Fruit fly (Drosophila melanogaster) whole organism, embryonic: ENCODE data around the gene Desat2.
A peak's percentile ranks its signal among the peaks of the same experiment; 100 is the strongest.

Experiments used
- Awh ChIP-seq: fragments of 200-800 bp; sonication (Bioruptor generic); IDR thresholded peaks from 2 replicates; pipeline ENCODE4, ENCODE4 v1.3.6; 2022; ENCODE audit warnings: missing biosample characterization, missing genetic modification characterization
- CG10979 ChIP-seq: fragments of 200-800 bp; sonication (Bioruptor generic); optimal IDR thresholded peaks from 2 replicates; lab custom pipeline; 2018; ENCODE audit warnings: missing biosample characterization, mild to moderate bottlenecking, missing genetic modification characterization, moderate library complexity
- CG11695 ChIP-seq: fragments of 200-800 bp; sonication (Bioruptor generic); IDR thresholded peaks from 3 replicates; pipeline ENCODE4 v1.3.6; 2022; ENCODE audit warnings: missing biosample characterization, missing genetic modification characterization
- CG12219 ChIP-seq: fragments of 200-800 bp; sonication (Bioruptor generic); optimal IDR thresholded peaks from 3 replicates; lab custom pipeline; 2018; ENCODE audit warnings: missing biosample characterization, mild to moderate bottlenecking, missing genetic modification characterization
- CG1233 ChIP-seq: fragments of 200-800 bp; sonication (Bioruptor generic); optimal IDR thresholded peaks from 4 replicates; lab custom pipeline; 2018; ENCODE audit warnings: missing biosample characterization, mild to moderate bottlenecking, missing genetic modification characterization
- CG13775 ChIP-seq: fragments of 200-800 bp; sonication (Bioruptor generic); optimal IDR thresholded peaks from 3 replicates; lab custom pipeline; 2017; ENCODE audit warnings: missing biosample characterization, mild to moderate bottlenecking, missing genetic modification characterization
- CG14860 ChIP-seq: fragments of 200-800 bp; sonication (Bioruptor generic); IDR thresholded peaks from 3 replicates; pipeline ENCODE4 v1.3.6; 2022; ENCODE audit warnings: missing biosample characterization, missing genetic modification characterization; ENCODE audit not compliant: partially characterized antibody
- CG1529 ChIP-seq: fragments of 200-800 bp; sonication (Bioruptor generic); optimal IDR thresholded peaks from 3 replicates; lab custom pipeline; 2018; ENCODE audit warnings: missing biosample characterization, missing genetic modification characterization
- CG15601 ChIP-seq: fragments of 200-800 bp; sonication (Bioruptor generic); optimal IDR thresholded peaks from 3 replicates; lab custom pipeline; 2019; ENCODE audit warnings: missing biosample characterization, mild to moderate bottlenecking, missing genetic modification characterization, moderate library complexity
- CG1647 ChIP-seq: fragments of 200-800 bp; sonication (Bioruptor generic); optimal IDR thresholded peaks from 3 replicates; lab custom pipeline; 2016; ENCODE audit warnings: missing biosample characterization, missing genetic modification characterization
- CG17361 ChIP-seq: fragments of 200-800 bp; sonication (Bioruptor generic); IDR thresholded peaks from 3 replicates; pipeline ENCODE4 v1.3.6; 2022; ENCODE audit warnings: missing biosample characterization, missing genetic modification characterization
- CG17385 ChIP-seq: fragments of 200-800 bp; sonication (Bioruptor generic); optimal IDR thresholded peaks from 3 replicates; lab custom pipeline; 2018; ENCODE audit warnings: missing biosample characterization, mild to moderate bottlenecking, missing genetic modification characterization
- CG17829 ChIP-seq: fragments of 200-800 bp; optimal IDR thresholded peaks from 2 replicates; lab custom pipeline; 2019; ENCODE audit warnings: missing biosample characterization, mild to moderate bottlenecking, missing genetic modification characterization, moderate library complexity
- CG2120 ChIP-seq: fragments of 200-800 bp; sonication (Bioruptor generic); optimal IDR thresholded peaks from 3 replicates; lab custom pipeline; 2016; ENCODE audit warnings: missing biosample characterization, missing genetic modification characterization
- CG34376 ChIP-seq: fragments of 200-800 bp; sonication (Bioruptor generic); optimal IDR thresholded peaks from 2 replicates; lab custom pipeline; 2018; ENCODE audit warnings: missing biosample characterization, mild to moderate bottlenecking, missing genetic modification characterization
- CG9437 ChIP-seq: fragments of 200-800 bp; sonication (Bioruptor generic); optimal IDR thresholded peaks from 2 replicates; lab custom pipeline; 2018; ENCODE audit warnings: missing biosample characterization, mild to moderate bottlenecking, missing genetic modification characterization
- CTCF ChIP-seq: fragments of 200-800 bp; sonication (Bioruptor generic); optimal IDR thresholded peaks from 2 replicates; lab custom pipeline; 2017; ENCODE audit warnings: missing biosample characterization, mild to moderate bottlenecking, missing genetic modification characterization, moderate library complexity
- CkIIα-i1 ChIP-seq: fragments of 200-800 bp; sonication (Bioruptor generic); IDR thresholded peaks from 2 replicates; pipeline ENCODE4 v1.3.6; 2022; ENCODE audit warnings: missing biosample characterization, missing genetic modification characterization
- CoRest ChIP-seq: fragments of 200-800 bp; sonication (Bioruptor generic); optimal IDR thresholded peaks from 3 replicates; lab custom pipeline; 2018; ENCODE audit warnings: missing biosample characterization, mild to moderate bottlenecking, missing genetic modification characterization, moderate library complexity
- Dref ChIP-seq: fragments of 200-800 bp; sonication (Bioruptor generic); IDR thresholded peaks from 2 replicates; pipeline ENCODE4 v1.3.6; 2022; ENCODE audit warnings: missing biosample characterization, missing genetic modification characterization
- Ets97D ChIP-seq: fragments of 200-800 bp; sonication (Bioruptor generic); optimal IDR thresholded peaks from 3 replicates; lab custom pipeline; 2016; ENCODE audit warnings: missing biosample characterization, missing genetic modification characterization
- Fer1 ChIP-seq: fragments of 200-800 bp; sonication (Bioruptor generic); optimal IDR thresholded peaks from 2 replicates; lab custom pipeline; 2017; ENCODE audit warnings: missing biosample characterization, mild to moderate bottlenecking, missing genetic modification characterization
- Fer3 ChIP-seq: fragments of 200-800 bp; sonication (Bioruptor generic); optimal IDR thresholded peaks from 2 replicates; lab custom pipeline; 2018; ENCODE audit warnings: missing biosample characterization, mild to moderate bottlenecking, missing genetic modification characterization, moderate library complexity
- HLH4C ChIP-seq: fragments of 200-800 bp; sonication (Bioruptor generic); IDR thresholded peaks from 3 replicates; pipeline ENCODE4 v1.3.6; 2022; ENCODE audit warnings: missing biosample characterization, missing genetic modification characterization; ENCODE audit not compliant: partially characterized antibody
- Hand ChIP-seq: fragments of 200-800 bp; sonication (Bioruptor generic); optimal IDR thresholded peaks from 2 replicates; lab custom pipeline; 2017; ENCODE audit warnings: mild to moderate bottlenecking, missing biosample characterization, missing genetic modification reagents, missing genetic modification characterization
- Kr ChIP-seq: fragments of 200-800 bp; sonication (Bioruptor generic); optimal IDR thresholded peaks from 2 replicates; lab custom pipeline; 2017; ENCODE audit warnings: missing biosample characterization, mild to moderate bottlenecking, missing genetic modification characterization
- Med ChIP-seq: fragments of 200-800 bp; sonication (Bioruptor generic); peaks from one replicate; lab custom pipeline; 2016; ENCODE audit warnings: missing biosample characterization, missing genetic modification characterization, mild to moderate bottlenecking, inconsistent platforms, moderate library complexity
- NC2α ChIP-seq: fragments of 200-800 bp; sonication (Bioruptor generic); optimal IDR thresholded peaks from 2 replicates; lab custom pipeline; 2016; ENCODE audit warnings: missing biosample characterization, missing genetic modification characterization
- NFAT ChIP-seq: fragments of 200-800 bp; sonication (Bioruptor generic); IDR thresholded peaks from 2 replicates; pipeline ENCODE4 v1.3.6; 2022; ENCODE audit warnings: missing biosample characterization, missing genetic modification characterization
- Nf-YB ChIP-seq: fragments of 200-800 bp; sonication (Bioruptor generic); optimal IDR thresholded peaks from 3 replicates; lab custom pipeline; 2019; ENCODE audit warnings: missing biosample characterization, mild to moderate bottlenecking, missing genetic modification characterization, moderate library complexity
- Pdp1 ChIP-seq, 2 experiments: fragments of 200-800 bp; sonication (Bioruptor generic); optimal IDR thresholded peaks; 3 replicates each; lab custom pipeline; 2016; ENCODE audit warnings: missing biosample characterization in 2 of 2, missing genetic modification characterization in 2 of 2, mild to moderate bottlenecking in 1 of 2, moderate library complexity in 1 of 2
- Rfx ChIP-seq: fragments of 200-800 bp; sonication (Bioruptor generic); IDR thresholded peaks from 2 replicates; pipeline ENCODE4 v1.3.6; 2022; ENCODE audit warnings: missing biosample characterization, missing genetic modification characterization
- Sox100B ChIP-seq: fragments of 200-800 bp; sonication (Bioruptor generic); optimal IDR thresholded peaks from 3 replicates; lab custom pipeline; 2018; ENCODE audit warnings: missing biosample characterization, mild to moderate bottlenecking, missing genetic modification characterization
- Sox102F ChIP-seq: fragments of 200-800 bp; sonication (Bioruptor generic); optimal IDR thresholded peaks from 2 replicates; lab custom pipeline; 2018; ENCODE audit warnings: missing biosample characterization, mild to moderate bottlenecking, missing genetic modification characterization, moderate library complexity
- Stat92E ChIP-seq, 3 experiments: fragments of >200 bp in 2 of 3; fragments of 200-800 bp in 1 of 3; sonication (Bioruptor generic) in 1 of 3; optimal IDR thresholded peaks; 2 replicates each; lab custom pipeline; 2017 to 2019; ENCODE audit warnings: missing biosample characterization in 3 of 3, missing genetic modification characterization in 3 of 3, mild to moderate bottlenecking in 1 of 3, moderate library complexity in 1 of 3
- ara ChIP-seq: fragments of 200-800 bp; sonication (Bioruptor generic); IDR thresholded peaks from 2 replicates; pipeline ENCODE4 v1.3.6; 2022; ENCODE audit warnings: missing biosample characterization, missing genetic modification characterization
- btn ChIP-seq: fragments of 200-800 bp; sonication (Bioruptor generic); optimal IDR thresholded peaks from 2 replicates; lab custom pipeline; 2016; ENCODE audit warnings: missing biosample characterization, missing genetic modification characterization
- chm ChIP-seq: fragments of 200-800 bp; sonication (Bioruptor generic); IDR thresholded peaks from 2 replicates; pipeline ENCODE4 v1.3.6; 2022; ENCODE audit warnings: missing biosample characterization, missing genetic modification characterization
- dysf ChIP-seq: fragments of 200-800 bp; sonication (Bioruptor generic); IDR thresholded peaks from 3 replicates; pipeline ENCODE4 v1.3.6; 2022; ENCODE audit warnings: missing biosample characterization, missing genetic modification characterization
- ems ChIP-seq: fragments of 200-800 bp; sonication (Bioruptor generic); optimal IDR thresholded peaks from 3 replicates; lab custom pipeline; 2016; ENCODE audit warnings: missing biosample characterization, missing genetic modification characterization
- ftz-f1 ChIP-seq: fragments of 200-800 bp; sonication (Bioruptor generic); optimal IDR thresholded peaks from 2 replicates; lab custom pipeline; 2016; ENCODE audit warnings: missing biosample characterization, missing genetic modification characterization
- gt ChIP-seq: fragments of 200-800 bp; sonication (Bioruptor generic); IDR thresholded peaks from 2 replicates; pipeline ENCODE4 v1.3.6; 2022; ENCODE audit warnings: missing biosample characterization, missing genetic modification characterization
- pb ChIP-seq: fragments of 200-800 bp; sonication (Bioruptor generic); optimal IDR thresholded peaks from 3 replicates; lab custom pipeline; 2016; ENCODE audit warnings: missing biosample characterization, missing genetic modification characterization
- sima ChIP-seq: fragments of 200-800 bp; sonication (Bioruptor generic); optimal IDR thresholded peaks from 2 replicates; lab custom pipeline; 2016; ENCODE audit warnings: missing biosample characterization, missing genetic modification characterization
- sr ChIP-seq: fragments of 200-800 bp; sonication (Bioruptor generic); IDR thresholded peaks from 3 replicates; pipeline ENCODE4 v1.3.6; 2022; ENCODE audit warnings: missing biosample characterization, missing genetic modification characterization
- tio ChIP-seq: fragments of 200-800 bp; sonication (Bioruptor generic); optimal IDR thresholded peaks from 2 replicates; lab custom pipeline; 2017; ENCODE audit warnings: missing biosample characterization, missing genetic modification characterization, inconsistent platforms
- tna ChIP-seq: fragments of 200-800 bp; sonication (Bioruptor generic); IDR thresholded peaks from 2 replicates; pipeline ENCODE4 v1.3.6; 2022; ENCODE audit warnings: missing biosample characterization, missing genetic modification characterization; ENCODE audit not compliant: partially characterized antibody
- vnd ChIP-seq: fragments of 200-800 bp; sonication (Bioruptor generic); IDR thresholded peaks from 3 replicates; pipeline ENCODE4 v1.3.6; 2022; ENCODE audit warnings: missing biosample characterization, missing genetic modification characterization; ENCODE audit not compliant: partially characterized antibody
- vvl ChIP-seq: fragments of 200-800 bp; sonication (Bioruptor generic); IDR thresholded peaks from 2 replicates; pipeline ENCODE4 v1.3.6; 2022; ENCODE audit warnings: missing biosample characterization, missing genetic modification characterization
- zen ChIP-seq: fragments of 200-800 bp; sonication (Bioruptor generic); optimal IDR thresholded peaks from 3 replicates; lab custom pipeline; 2018; ENCODE audit warnings: missing biosample characterization, mild to moderate bottlenecking, missing genetic modification characterization, moderate library complexity

Gene Desat2

DNA sequence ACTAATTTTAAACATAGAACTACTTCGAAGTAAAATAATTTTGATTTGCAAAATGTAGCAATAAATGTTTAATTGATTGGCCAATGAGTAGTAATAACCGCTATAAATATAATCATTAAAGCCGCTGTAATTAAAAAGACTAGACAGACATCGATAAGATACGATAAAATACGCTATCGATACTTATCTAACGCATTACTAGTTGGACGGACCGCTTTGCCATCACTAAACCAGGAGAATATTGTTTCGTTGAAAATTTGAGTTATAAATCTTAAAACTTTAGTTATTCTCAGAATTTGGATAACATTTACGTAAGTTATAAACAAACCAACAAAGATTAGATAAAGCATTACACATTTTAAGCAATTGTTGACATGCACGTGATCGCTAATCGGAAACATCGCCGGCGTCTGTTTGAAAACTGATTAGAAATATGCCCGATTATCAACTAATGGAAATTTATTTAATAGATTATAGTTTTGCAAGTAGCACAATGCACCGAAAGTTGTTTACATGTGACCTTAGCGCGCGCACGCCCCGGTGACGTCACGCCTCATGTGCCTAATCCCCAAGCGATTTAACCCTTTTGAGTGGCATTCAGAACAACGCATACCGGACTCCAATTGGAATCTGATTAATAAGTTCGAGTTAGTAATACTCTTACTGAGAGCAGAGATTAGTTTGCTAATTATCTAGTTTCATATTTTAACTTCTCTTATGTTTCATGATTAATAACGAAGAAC lies 3.5 kb downstream of the Desat2 start, which contains the start of gene Desat1 (continued):
- no peak for TF ChIP-seq Rfx
- no peak for TF ChIP-seq sr
- no peak for TF ChIP-seq CG10979 (tag; lab: Kevin White, UChicago)
- TF ChIP-seq Sox102F, result no peak
- TF ChIP-seq CG15601 (tag; lab: Kevin White, UChicago), result no peak
- no peak for TF ChIP-seq chm (GFP tag; lab: Robert Waterston, UW)
- no peak for TF ChIP-seq CG13775 (GFP tag; lab: Kevin White, UChicago)
- TF ChIP-seq ftz-f1 (GFP tag; lab: Kevin White, UChicago), result peak; percentile 8
- no peak for TF ChIP-seq CG11695
- peak in 1 of 3 experiments; percentile 41 for TF ChIP-seq Stat92E (GFP tag; optimal IDR thresholded peaks at IDR 0.05; lab: Kevin White, UChicago)
- TF ChIP-seq NC2α (GFP tag; lab: Kevin White, UChicago), result no peak
- TF ChIP-seq tna, result peak; percentile 81
- TF ChIP-seq CTCF (GFP tag; lab: Kevin White, UChicago), result peak; percentile 14
- peak; percentile 9; the same call in 1 of the 2 replicates for TF ChIP-seq NFAT (GFP tag; lab: Robert Waterston, UW)
- no peak for TF ChIP-seq tio
- no peak for TF ChIP-seq Sox100B (GFP tag; lab: Kevin White, UChicago)
- no peak for TF ChIP-seq btn (GFP tag; lab: Kevin White, UChicago)
- TF ChIP-seq CG14860 (GFP tag; lab: Robert Waterston, UW), result peak; percentile 81
- TF ChIP-seq vnd (GFP tag; lab: Robert Waterston, UW), result peak; percentile 90
- no peak for TF ChIP-seq ems (GFP tag; lab: Kevin White, UChicago)
- TF ChIP-seq Pdp1 (GFP tag; optimal IDR thresholded peaks at IDR 0.05; lab: Kevin White, UChicago), result peak in 1 of 2 experiments; percentile 60
- no peak for TF ChIP-seq CG1529 (GFP tag; lab: Kevin White, UChicago)
- TF ChIP-seq Hand (GFP tag; lab: Kevin White, UChicago), result no peak
- TF ChIP-seq HLH4C (GFP tag; lab: Robert Waterston, UW), result peak; percentile 89
- TF ChIP-seq Fer1 (GFP tag; lab: Kevin White, UChicago), result no peak
- peak; percentile 26; the same call in 1 of the 3 replicates for TF ChIP-seq CG17361
- no peak for TF ChIP-seq Awh (GFP tag; lab: Robert Waterston, UW)
- no peak for TF ChIP-seq gt (GFP tag; lab: Robert Waterston, UW)
- peak; percentile 84 for TF ChIP-seq Dref (GFP tag; lab: Robert Waterston, UW)
- peak; percentile 72 for TF ChIP-seq Med (GFP tag; lab: Kevin White, UChicago)
- no peak for TF ChIP-seq CG17385 (GFP tag; lab: Kevin White, UChicago)
- peak; percentile 51 for TF ChIP-seq Ets97D (GFP tag; lab: Kevin White, UChicago)
- TF ChIP-seq Fer3, result no peak
- TF ChIP-seq CG1647 (GFP tag; lab: Kevin White, UChicago), result no peak
- TF ChIP-seq CoRest, result no peak
- no peak for TF ChIP-seq CkIIα-i1 (GFP tag; lab: Robert Waterston, UW)
- TF ChIP-seq pb (GFP tag; lab: Kevin White, UChicago), result no peak
- peak; percentile 79 for TF ChIP-seq zen (tag; lab: Kevin White, UChicago)
- TF ChIP-seq dysf (GFP tag; lab: Robert Waterston, UW), result no peak
- TF ChIP-seq Nf-YB, result no peak
- TF ChIP-seq CG2120 (GFP tag; lab: Kevin White, UChicago), result peak; percentile 51
- TF ChIP-seq Kr, result peak; percentile 98
- TF ChIP-seq CG34376 (GFP tag; lab: Kevin White, UChicago), result peak; percentile 74
- no peak for TF ChIP-seq CG9437 (GFP tag; lab: Kevin White, UChicago)
- TF ChIP-seq CG12219 (GFP tag; lab: Kevin White, UChicago), result no peak
- TF ChIP-seq CG17829 (tag; lab: Kevin White, UChicago), result peak; percentile 15
- no peak for TF ChIP-seq sima (GFP tag; lab: Kevin White, UChicago)
- TF ChIP-seq ara (GFP tag; lab: Robert Waterston, UW), result no peak
- TF ChIP-seq CG1233 (GFP tag; lab: Kevin White, UChicago), result no peak
- no peak for TF ChIP-seq vvl (GFP tag; lab: Robert Waterston, UW)
